Worm (Caenorhabditis elegans): ENCODE results near the gene dph-7.

dph-7 gene

ce11 chrIII:13343117-13343516 lies 28.2 kb downstream of the dph-7 start, which contains the start of gene ife-1 (continued):
- TF ChIP-seq pag-3 (tag; optimal IDR thresholded peaks at IDR 0.05; ENCODE audit: borderline replicate concordance, insufficient read depth) (no peak), nhr-76 (tag; optimal IDR thresholded peaks at IDR 0.05) (no peak)

ce11 chrIII:13343562-13344139 lies 28.7 kb downstream of the dph-7 start:
- TF ChIP-seq C16A3.4 (tag; optimal IDR thresholded peaks at IDR 0.05) = no peak
- no peak for TF ChIP-seq snpc-4 (tag; optimal IDR thresholded peaks at IDR 0.05)
- TF ChIP-seq hlh-17 (GFP tag; optimal IDR thresholded peaks at IDR 0.05; ENCODE audit: borderline replicate concordance) = no peak
- no peak for TF ChIP-seq jun-1 (tag; optimal IDR thresholded peaks at IDR 0.05)
- TF ChIP-seq efl-1 (optimal IDR thresholded peaks at IDR 0.05) = no peak
- peak in 1 of 2 experiments; percentile 58 for TF ChIP-seq efl-1 (GFP tag; optimal IDR thresholded peaks at IDR 0.05 in 1 of 2)

- TF ChIP-seq fkh-4 (tag; optimal IDR thresholded peaks at IDR 0.05; ENCODE audit: borderline replicate concordance) = no peak
- no peak for TF ChIP-seq sox-4 (tag; optimal IDR thresholded peaks at IDR 0.05)
- no peak for TF ChIP-seq unc-130 (tag; optimal IDR thresholded peaks at IDR 0.05)
- TF ChIP-seq nhr-77 (tag; optimal IDR thresholded peaks at IDR 0.05) = no peak
- no peak for TF ChIP-seq pag-3 (tag; optimal IDR thresholded peaks at IDR 0.05; ENCODE audit: borderline replicate concordance, insufficient read depth)
- peak in 1 of 6 experiments; percentile 17 for TF ChIP-seq elt-3 (tag; optimal IDR thresholded peaks at IDR 0.05)
- no peak for TF ChIP-seq jun-1 (tag; optimal IDR thresholded peaks at IDR 0.05)
- TF ChIP-seq lin-14 (GFP tag; optimal IDR thresholded peaks at IDR 0.05) = peak; percentile 44
- no peak for TF ChIP-seq unc-30 (tag; optimal IDR thresholded peaks at IDR 0.05)
- no peak for TF ChIP-seq nhr-12 (tag; optimal IDR thresholded peaks at IDR 0.05)
- no peak for TF ChIP-seq ceh-63 (GFP tag; optimal IDR thresholded peaks at IDR 0.05)
- TF ChIP-seq lin-35 (GFP tag; optimal IDR thresholded peaks at IDR 0.05) = peak in 1 of 2 experiments; percentile 33
- TF ChIP-seq nhr-85 (tag) = peak; percentile 51
- TF ChIP-seq lin-15B (tag; optimal IDR thresholded peaks at IDR 0.05) = no peak
- no peak for TF ChIP-seq rnt-1 (tag; optimal IDR thresholded peaks at IDR 0.05)
- TF ChIP-seq snpc-4 (tag; optimal IDR thresholded peaks at IDR 0.05) = no peak
- no peak for TF ChIP-seq zag-1 (tag; optimal IDR thresholded peaks at IDR 0.05)
- TF ChIP-seq Y116A8C.19 (tag; optimal IDR thresholded peaks at IDR 0.05; ENCODE audit: borderline replicate concordance) = no peak
- no peak for TF ChIP-seq tlp-1 (tag; optimal IDR thresholded peaks at IDR 0.05)
- TF ChIP-seq hlh-4 (tag; optimal IDR thresholded peaks at IDR 0.05) = no peak
- no peak for TF ChIP-seq hpl-2 (GFP tag; optimal IDR thresholded peaks at IDR 0.05)
- peak in 1 of 2 experiments; percentile 14 for TF ChIP-seq lsy-2 (tag; optimal IDR thresholded peaks at IDR 0.05)
- peak; percentile 81 for TF ChIP-seq skn-1 (tag; optimal IDR thresholded peaks at IDR 0.05)
- TF ChIP-seq nhr-71 (tag; optimal IDR thresholded peaks at IDR 0.05) = peak; percentile 42
- no peak for TF ChIP-seq efl-1 (optimal IDR thresholded peaks at IDR 0.05)
- no peak for TF ChIP-seq efl-1 (GFP tag; optimal IDR thresholded peaks at IDR 0.05 in 1 of 2)
- TF ChIP-seq blmp-1 (tag; optimal IDR thresholded peaks at IDR 0.05) = peak; percentile 52
- TF ChIP-seq nhr-90 (tag; optimal IDR thresholded peaks at IDR 0.05; ENCODE audit: poor library complexity) = peak; percentile 26
- TF ChIP-seq nhr-20 (tag; optimal IDR thresholded peaks at IDR 0.05) = peak; percentile 46
- peak; percentile 54 for TF ChIP-seq snu-23 (GFP tag; optimal IDR thresholded peaks at IDR 0.05)
- TF ChIP-seq mab-9 (GFP tag; IDR thresholded peaks at IDR 0.05) = no peak
- TF ChIP-seq ceh-82 (tag; optimal IDR thresholded peaks at IDR 0.05) = no peak
- TF ChIP-seq lin-13 (GFP tag; optimal IDR thresholded peaks at IDR 0.05) = no peak
- TF ChIP-seq grh-1 (GFP tag; IDR thresholded peaks at IDR 0.05) = no peak
Observed at ce11 chrIII:13344538-13345136, 29.7 kb downstream of the dph-7 start, which contains the start of gene acaa-2. Gene acaa-2, plus strand, starts transcription at chrIII:13344937.

All from whole organism, L1 larva.